Worm (Caenorhabditis elegans) whole organism, young adult: ENCODE data around the gene C55A1.1.
"Not testable (repeated sequence)": the region's sequence is repeated elsewhere in the genome, so short reads cannot be mapped to it uniquely, and the experiment has no call there.

ENCODE experiments used
- B0019.2 ChIP-seq: fragments of 200-800 bp; sonication (Bioruptor generic); conservative IDR thresholded peaks from 2 replicates; pipeline ENCODE4 v1.3.6; 2022; ENCODE audit warnings: missing genetic modification reagents, missing genetic modification characterization, missing compliant biosample characterization
- B0336.3 ChIP-seq: fragments of 200-800 bp; sonication (Bioruptor generic); IDR thresholded peaks from 2 replicates; pipeline ENCODE4 v1.3.6; 2022; ENCODE audit warnings: missing genetic modification characterization, missing compliant biosample characterization
- C06A6.2 ChIP-seq: fragments of 200-800 bp; sonication (Bioruptor generic); conservative IDR thresholded peaks from 2 replicates; pipeline ENCODE4 v1.3.6; 2022; ENCODE audit warnings: missing genetic modification characterization, missing compliant biosample characterization
- F37B4.10 ChIP-seq: fragments of 200-800 bp; sonication (Bioruptor generic); IDR thresholded peaks from 2 replicates; pipeline ENCODE4 v1.3.6; 2022; ENCODE audit warnings: missing genetic modification characterization, missing compliant biosample characterization
- F52B5.7 ChIP-seq: sonication (generic microtip); optimal IDR thresholded peaks from 2 replicates; lab custom pipeline; 2016; ENCODE audit warnings: mild to moderate bottlenecking, missing genetic modification characterization, missing compliant biosample characterization
- F57C9.4 ChIP-seq: sonication (generic microtip); optimal IDR thresholded peaks from 2 replicates; lab custom pipeline; 2017; ENCODE audit warnings: mild to moderate bottlenecking, missing genetic modification characterization, missing compliant biosample characterization
- K11D2.4 ChIP-seq: fragments of 200-800 bp; sonication (Bioruptor generic); IDR thresholded peaks from 2 replicates; pipeline ENCODE4 v1.3.6; 2022; ENCODE audit warnings: missing genetic modification reagents, missing genetic modification characterization, missing compliant biosample characterization
- Y53G8AR.9 ChIP-seq: fragments of 200-800 bp; sonication (Bioruptor generic); conservative IDR thresholded peaks from 2 replicates; pipeline ENCODE4 v1.3.6; 2022; ENCODE audit warnings: missing genetic modification reagents, missing genetic modification characterization, missing compliant biosample characterization
- ama-1 ChIP-seq, 3 experiments: fragments of 150-350 bp in 1 of 3; sonication (generic microtip) in 2 of 3; optimal IDR thresholded peaks; 2 replicates each; lab custom pipeline; 2014 to 2018; ENCODE audit warnings: missing biosample characterization in 2 of 3, missing genetic modification characterization in 2 of 3, missing genetic modification reagents in 2 of 3
- aptf-3 ChIP-seq: fragments of 200-800 bp; sonication (Bioruptor generic); IDR thresholded peaks from 2 replicates; pipeline ENCODE4 v1.3.6; 2022; ENCODE audit warnings: missing genetic modification characterization, missing compliant biosample characterization
- dpl-1 ChIP-seq: fragments of 150-350 bp; optimal IDR thresholded peaks from 2 replicates; lab custom pipeline; 2014; ENCODE audit warnings: missing biosample characterization, missing genetic modification reagents, missing genetic modification characterization
- ekl-4 ChIP-seq: fragments of 200-800 bp; sonication (Bioruptor generic); IDR thresholded peaks from 2 replicates; pipeline ENCODE4 v1.3.6; 2022; ENCODE audit warnings: missing genetic modification reagents, missing genetic modification characterization, missing compliant biosample characterization
- ets-4 ChIP-seq: fragments of 200-800 bp; sonication (Bioruptor generic); optimal IDR thresholded peaks from 2 replicates; lab custom pipeline; 2018; ENCODE audit warnings: mild to moderate bottlenecking, missing genetic modification characterization, missing compliant biosample characterization
- him-1 ChIP-seq: sonication (generic microtip); optimal IDR thresholded peaks from 2 replicates; lab custom pipeline; 2016; ENCODE audit warnings: missing genotype, missing genetic modification reagents, missing genetic modification characterization, missing compliant biosample characterization
- hmg-1.2 ChIP-seq: fragments of 200-800 bp; sonication (Bioruptor generic); IDR thresholded peaks from 2 replicates; pipeline ENCODE4 v1.3.6; 2022; ENCODE audit warnings: missing genetic modification reagents, missing genetic modification characterization, missing compliant biosample characterization
- hrde-1 ChIP-seq: sonication (generic microtip); optimal IDR thresholded peaks from 2 replicates; lab custom pipeline; 2016; ENCODE audit warnings: missing genetic modification characterization, mild to moderate bottlenecking, missing compliant biosample characterization, moderate library complexity, missing genotype, missing genetic modification reagents, borderline replicate concordance
- let-607 ChIP-seq, 2 experiments: fragments of 200-800 bp in 1 of 2; sonication (Bioruptor generic) in 1 of 2; sonication (generic microtip) in 1 of 2; optimal IDR thresholded peaks; 2 replicates each; lab custom pipeline; 2016 to 2018; ENCODE audit warnings: mild to moderate bottlenecking in 2 of 2, missing compliant biosample characterization in 2 of 2, missing genetic modification characterization in 2 of 2, moderate library complexity in 2 of 2, missing genotype in 1 of 2
- mel-28 ChIP-seq: sonication (generic microtip); optimal IDR thresholded peaks from 2 replicates; lab custom pipeline; 2016; ENCODE audit warnings: borderline replicate concordance, mild to moderate bottlenecking, missing genetic modification characterization, missing compliant biosample characterization
- nfyb-1 ChIP-seq: fragments of 200-800 bp; sonication (Bioruptor generic); IDR thresholded peaks from 2 replicates; pipeline ENCODE4 v1.3.6; 2022; ENCODE audit warnings: missing genetic modification reagents, missing genetic modification characterization, missing compliant biosample characterization
- nhr-27 ChIP-seq: fragments of 200-800 bp; sonication (Bioruptor generic); optimal IDR thresholded peaks from 2 replicates; lab custom pipeline; 2018; ENCODE audit warnings: mild to moderate bottlenecking, missing genetic modification characterization, moderate library complexity, missing compliant biosample characterization
- nhr-80 ChIP-seq: sonication (generic microtip); optimal IDR thresholded peaks from 2 replicates; lab custom pipeline; 2016; ENCODE audit warnings: missing genetic modification characterization, missing compliant biosample characterization
- rpc-1 ChIP-seq, 2 experiments: fragments of 150-350 bp in 1 of 2; sonication (generic microtip) in 1 of 2; optimal IDR thresholded peaks; 2 replicates each; lab custom pipeline; 2014 to 2018; ENCODE audit warnings: missing biosample characterization in 1 of 2, missing genetic modification characterization in 1 of 2, missing genetic modification reagents in 1 of 2, missing genotype in 1 of 2
- snpc-1.1 ChIP-seq: sonication (generic microtip); optimal IDR thresholded peaks from 2 replicates; lab custom pipeline; 2017; ENCODE audit warnings: missing genetic modification characterization, mild to moderate bottlenecking, missing compliant biosample characterization, antibody characterized with exemption, moderate library complexity, missing genotype, missing genetic modification reagents; ENCODE audit not compliant: insufficient read depth
- somi-1 ChIP-seq: fragments of 200-800 bp; sonication (Bioruptor generic); optimal IDR thresholded peaks from 2 replicates; lab custom pipeline; 2018; ENCODE audit warnings: mild to moderate bottlenecking, missing genetic modification characterization, missing compliant biosample characterization
- sptf-2 ChIP-seq: fragments of 200-800 bp; sonication (Bioruptor generic); optimal IDR thresholded peaks from 2 replicates; lab custom pipeline; 2018; ENCODE audit warnings: mild to moderate bottlenecking, missing genetic modification characterization, missing compliant biosample characterization
- unc-130 ChIP-seq: sonication (generic microtip); optimal IDR thresholded peaks from 2 replicates; lab custom pipeline; 2016; ENCODE audit warnings: missing genetic modification reagents, missing genetic modification characterization, missing compliant biosample characterization
- ztf-6 ChIP-seq: fragments of 200-800 bp; sonication (Bioruptor generic); IDR thresholded peaks from 2 replicates; pipeline ENCODE4 v1.3.6; 2022; ENCODE audit warnings: missing genetic modification reagents, missing genetic modification characterization, missing compliant biosample characterization

Gene C55A1.1

ce11 chrV:15666718-15667117 is 45.1 kb downstream of the C55A1.1 start (continued):
- TF ChIP-seq ztf-6 (GFP tag; lab: Robert Waterston, UW), result no peak
- TF ChIP-seq sptf-2 (GFP tag; lab: Kevin White, UChicago), result no peak
- no peak for TF ChIP-seq nhr-27 (tag; lab: Kevin White, UChicago)
- TF ChIP-seq dpl-1 (GFP tag; lab: Kevin White, UChicago), result no peak
- no peak for TF ChIP-seq F52B5.7 (tag; lab: Kevin White, UChicago)
- TF ChIP-seq snpc-1.1 (tag; lab: Kevin White, UChicago), result no peak
- TF ChIP-seq let-607 (tag; optimal IDR thresholded peaks at IDR 0.05; lab: Kevin White, UChicago), result peak in 1 of 2 experiments; percentile 63
- TF ChIP-seq ets-4, result no peak
- TF ChIP-seq K11D2.4 (GFP tag; lab: Robert Waterston, UW), result no peak
- TF ChIP-seq mel-28 (tag; lab: Kevin White, UChicago), result no peak
- TF ChIP-seq hrde-1 (tag; lab: Kevin White, UChicago), result no peak
- TF ChIP-seq F57C9.4 (tag; lab: Kevin White, UChicago), result no peak
- no peak for TF ChIP-seq hmg-1.2 (GFP tag; lab: Robert Waterston, UW)
- no peak for TF ChIP-seq unc-130 (GFP tag; lab: Kevin White, UChicago)

DNA sequence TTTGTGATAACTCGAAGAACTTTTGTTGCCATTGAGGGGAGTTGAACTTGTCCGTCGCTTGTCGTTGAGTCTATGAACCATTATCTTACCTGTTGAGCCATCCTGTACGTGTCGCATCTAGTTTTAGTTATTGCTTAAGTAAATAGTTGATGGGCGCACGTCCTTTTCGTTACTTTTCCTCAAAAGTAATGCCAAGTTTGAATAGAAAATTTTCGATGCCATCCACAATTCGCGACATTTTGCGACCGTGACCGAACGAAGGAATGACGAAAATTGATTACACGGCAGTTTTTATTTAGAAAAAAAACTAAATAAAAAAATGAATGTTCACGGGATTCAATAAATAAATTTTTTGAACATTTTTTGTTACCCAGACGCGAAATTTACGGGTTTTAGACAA is 46.6 kb downstream of the C55A1.1 start, which contains the start of gene F53E4.1:
Gene F53E4.1, minus strand, starts transcription at position 101 of the 400 bp plus-strand sequence.
- TF ChIP-seq rpc-1 (optimal IDR thresholded peaks at IDR 0.05; lab: Kevin White, UChicago), result not testable (repeated sequence)
- peak; percentile 12 for TF ChIP-seq rpc-1 (tag; optimal IDR thresholded peaks at IDR 0.05; lab: Kevin White, UChicago)
- TF ChIP-seq, all 124 proteins: peak for 1; not testable (repeated sequence) for 123

DNA sequence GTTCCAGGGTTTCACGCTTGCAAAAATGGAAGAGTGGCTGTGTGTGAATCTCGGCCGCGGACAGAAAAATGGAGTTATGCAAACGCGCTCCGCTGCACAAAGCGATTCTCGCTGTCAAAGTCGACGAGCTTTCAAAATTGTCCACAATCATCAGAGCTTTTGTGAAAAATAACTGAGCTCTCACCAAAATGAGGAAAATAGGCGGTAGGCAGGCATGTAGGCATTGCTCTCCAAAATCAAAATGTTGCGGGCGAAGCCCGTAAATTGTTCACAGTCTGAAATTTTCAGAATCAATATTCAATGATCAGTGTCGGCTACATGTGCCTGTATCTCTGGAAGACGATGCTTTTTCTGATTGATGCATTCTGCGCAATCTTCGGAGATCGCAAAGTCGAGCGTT is 47.3 kb downstream of the C55A1.1 start, which contains the start of gene K06B4.4:
Gene K06B4.4, plus strand, starts transcription at position 301 of the 400 bp plus-strand sequence.
- TF ChIP-seq nfyb-1 (GFP tag; lab: Robert Waterston, UW), result no peak
- TF ChIP-seq B0019.2 (GFP tag; lab: Robert Waterston, UW), result no peak
- TF ChIP-seq Y53G8AR.9 (GFP tag; lab: Robert Waterston, UW), result no peak
- no peak for TF ChIP-seq F37B4.10
- no peak for TF ChIP-seq somi-1 (GFP tag; lab: Kevin White, UChicago)
- no peak for TF ChIP-seq C06A6.2
- TF ChIP-seq B0336.3 (GFP tag; lab: Robert Waterston, UW), result no peak
- TF ChIP-seq ama-1 (optimal IDR thresholded peaks at IDR 0.05; lab: Kevin White, UChicago), result no peak
- TF ChIP-seq ama-1 (GFP tag; optimal IDR thresholded peaks at IDR 0.05; lab: Kevin White, UChicago), result no peak
- no peak for TF ChIP-seq ekl-4
- TF ChIP-seq aptf-3 (GFP tag; lab: Robert Waterston, UW), result no peak
- TF ChIP-seq, all 124 proteins: peak for 0

DNA sequence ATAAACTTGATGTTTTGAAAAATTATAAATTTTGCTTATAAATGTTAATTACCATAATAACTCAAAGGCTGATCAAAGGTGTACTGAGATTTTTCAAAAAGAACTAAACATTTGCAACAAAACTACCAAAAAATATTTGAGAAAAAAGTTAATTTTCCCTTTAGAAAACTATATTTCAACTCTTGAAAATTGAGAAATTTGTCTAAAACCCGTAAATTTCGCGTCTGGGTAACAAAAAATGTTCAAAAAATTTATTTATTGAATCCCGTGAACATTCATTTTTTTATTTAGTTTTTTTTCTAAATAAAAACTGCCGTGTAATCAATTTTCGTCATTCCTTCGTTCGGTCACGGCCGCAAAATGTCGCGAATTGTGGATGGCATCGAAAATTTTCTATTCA is 48.5 kb downstream of the C55A1.1 start, which contains the start of gene K06B4.15:
Gene K06B4.15, plus strand, starts transcription at position 301 of the 400 bp plus-strand sequence.
- not testable (repeated sequence) for TF ChIP-seq nhr-80 (tag; lab: Kevin White, UChicago); him-1; somi-1 (GFP tag; lab: Kevin White, UChicago)
